Fruit fly (Drosophila melanogaster): ENCODE data around the gene CG14050.
A peak's percentile ranks its signal among the peaks of the same experiment; 100 is the strongest.

Gene CG14050

dm6 chrX:2325658-2326245 is at the start of gene CG14050:
Gene CG14050, minus strand, starts transcription at chrX:2326217.
- TF ChIP-seq CTCF (optimal IDR thresholded peaks at IDR 0.05) (no peak), CG8478 (optimal IDR thresholded peaks at IDR 0.05) (no peak)

- no peak for TF ChIP-seq CTCF (optimal IDR thresholded peaks at IDR 0.05)
- TF ChIP-seq CG8478 (optimal IDR thresholded peaks at IDR 0.05) = no peak
These were observed 40.2 kb upstream of the CG14050 start, which contains the start of gene CG2841 for dm6 chrX:2366171-2366570. Gene CG2841, minus strand, starts transcription at chrX:2366356.

DNA sequence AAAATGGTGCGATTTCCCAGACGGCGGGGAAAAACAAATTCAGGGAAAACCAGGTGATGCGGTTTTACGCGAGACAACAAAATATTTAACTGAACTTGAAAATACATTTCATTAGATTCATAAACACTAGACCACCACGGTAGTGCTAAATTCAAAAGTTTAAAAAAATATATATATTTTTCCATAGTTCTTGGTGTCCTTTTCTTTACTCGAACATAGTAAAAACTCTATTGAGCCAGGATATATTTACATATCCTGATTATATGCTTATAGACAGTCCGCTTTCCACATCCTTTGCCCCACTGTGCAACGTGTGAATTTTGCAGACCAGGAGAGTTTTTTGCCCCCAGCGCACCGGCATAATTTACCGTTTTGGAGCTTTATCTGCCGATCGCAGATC is 39.4 kb upstream of the CG14050 start:
- TF ChIP-seq CTCF (optimal IDR thresholded peaks at IDR 0.05) (no peak), CG8478 (optimal IDR thresholded peaks at IDR 0.05) (no peak)

- TF ChIP-seq CTCF (optimal IDR thresholded peaks at IDR 0.05) = no peak
- TF ChIP-seq CG8478 (optimal IDR thresholded peaks at IDR 0.05) = no peak
These were observed 37.7 kb upstream of the CG14050 start for dm6 chrX:2363733-2364132.

dm6 chrX:2362414-2362813 is 36.4 kb upstream of the CG14050 start:
- TF ChIP-seq CTCF (optimal IDR thresholded peaks at IDR 0.05) = no peak
- TF ChIP-seq CG8478 (optimal IDR thresholded peaks at IDR 0.05) = no peak

DNA sequence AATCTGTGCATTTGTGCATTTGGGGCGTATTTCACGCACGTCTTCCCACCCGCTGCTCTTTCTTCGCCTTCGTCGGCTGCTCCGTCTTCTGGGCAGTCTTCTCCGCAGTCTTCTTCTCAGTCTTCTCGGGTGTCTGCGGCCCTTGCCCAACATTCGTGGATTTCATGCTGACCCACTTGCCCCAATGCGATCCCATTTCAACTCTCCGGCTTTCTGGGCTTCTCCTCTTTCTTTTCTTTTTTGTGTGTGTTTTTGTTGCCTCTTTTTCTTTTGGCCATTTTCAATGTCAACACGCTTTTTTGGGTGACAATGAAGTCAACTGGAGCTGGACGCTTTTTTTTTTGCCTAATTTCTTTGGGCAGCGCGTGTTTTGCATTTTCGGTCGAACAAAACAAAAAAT is 35.0 kb upstream of the CG14050 start:
- TF ChIP-seq CG8478 (optimal IDR thresholded peaks at IDR 0.05) (no peak), CTCF (optimal IDR thresholded peaks at IDR 0.05) (no peak)

DNA sequence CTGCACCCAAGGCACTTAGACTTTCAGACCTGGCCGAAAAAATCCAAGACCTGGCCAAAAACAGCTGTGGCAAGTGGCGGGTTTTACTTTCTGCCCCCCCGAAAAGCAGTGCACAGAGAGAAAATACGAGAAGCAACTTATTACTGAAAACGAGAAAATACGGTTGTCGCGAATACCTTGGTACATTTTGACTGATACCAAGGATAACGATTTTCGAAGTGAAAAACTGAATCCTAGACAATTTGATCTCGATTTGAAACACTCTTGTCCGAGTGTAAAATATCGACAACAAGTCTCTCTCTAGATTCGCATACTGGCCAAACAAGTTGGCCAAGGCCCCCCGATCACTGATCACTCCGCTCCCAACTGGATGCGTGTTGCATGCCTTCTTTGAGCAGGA is 33.8 kb upstream of the CG14050 start:
- TF ChIP-seq CG8478 (optimal IDR thresholded peaks at IDR 0.05) (no peak), CTCF (optimal IDR thresholded peaks at IDR 0.05) (no peak)

- TF ChIP-seq CG8478 (optimal IDR thresholded peaks at IDR 0.05) (no peak), CTCF (optimal IDR thresholded peaks at IDR 0.05) (no peak)
These were observed 32.2 kb upstream of the CG14050 start for dm6 chrX:2358195-2358594.

DNA sequence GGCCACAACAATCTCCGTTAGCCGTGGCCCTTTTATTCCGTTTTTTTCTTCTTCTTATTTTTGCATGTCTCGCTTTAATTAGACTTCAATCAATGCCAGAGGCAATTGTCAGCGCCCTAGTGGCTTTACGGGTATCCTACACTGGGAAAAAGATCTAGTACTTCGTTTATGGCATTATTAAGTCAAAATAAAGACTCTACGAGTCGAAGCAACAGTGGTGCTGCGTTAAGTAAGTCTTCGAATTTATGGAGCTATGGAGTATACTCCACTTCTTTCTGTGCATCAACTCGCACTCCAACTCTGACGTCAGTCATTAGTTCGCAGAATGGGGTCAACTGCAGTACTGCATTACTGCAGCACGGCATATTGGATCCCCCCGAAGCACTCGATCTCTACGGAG is 30.4 kb upstream of the CG14050 start:
- TF ChIP-seq CG8478 (optimal IDR thresholded peaks at IDR 0.05) (no peak), CTCF (optimal IDR thresholded peaks at IDR 0.05) (no peak)

dm6 chrX:2355531-2355986 is 29.5 kb upstream of the CG14050 start:
- no peak for TF ChIP-seq CG8478 (optimal IDR thresholded peaks at IDR 0.05)
- no peak for TF ChIP-seq CTCF (optimal IDR thresholded peaks at IDR 0.05)

- no peak for TF ChIP-seq CG8478 (optimal IDR thresholded peaks at IDR 0.05)
- TF ChIP-seq CTCF (optimal IDR thresholded peaks at IDR 0.05) = no peak
These were observed 28.2 kb upstream of the CG14050 start for dm6 chrX:2354169-2354568.

DNA sequence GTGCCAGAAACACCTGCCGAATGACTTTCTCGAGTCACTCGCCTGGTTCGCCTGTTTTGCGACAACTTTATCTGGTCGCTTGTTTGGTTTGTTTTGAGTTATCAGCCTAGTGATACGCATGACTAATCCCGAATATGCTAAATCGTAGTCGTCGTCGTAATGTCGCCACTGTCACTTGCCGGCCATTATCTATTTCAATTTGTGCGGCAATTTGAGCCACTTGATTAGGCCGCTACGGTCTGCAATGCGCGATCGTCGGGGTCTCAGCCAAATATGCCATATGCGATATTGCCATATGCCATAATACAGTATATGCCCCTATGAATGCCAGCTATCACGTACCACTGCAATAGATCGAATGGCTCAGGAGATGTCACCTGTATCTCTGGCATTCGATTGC is 26.8 kb upstream of the CG14050 start:
- TF ChIP-seq CG8478 (optimal IDR thresholded peaks at IDR 0.05) (no peak), CTCF (optimal IDR thresholded peaks at IDR 0.05) (no peak)

dm6 chrX:2350228-2350564 is 24.2 kb upstream of the CG14050 start:
- TF ChIP-seq CTCF (optimal IDR thresholded peaks at IDR 0.05) = no peak
- TF ChIP-seq CG8478 (optimal IDR thresholded peaks at IDR 0.05) = no peak

DNA sequence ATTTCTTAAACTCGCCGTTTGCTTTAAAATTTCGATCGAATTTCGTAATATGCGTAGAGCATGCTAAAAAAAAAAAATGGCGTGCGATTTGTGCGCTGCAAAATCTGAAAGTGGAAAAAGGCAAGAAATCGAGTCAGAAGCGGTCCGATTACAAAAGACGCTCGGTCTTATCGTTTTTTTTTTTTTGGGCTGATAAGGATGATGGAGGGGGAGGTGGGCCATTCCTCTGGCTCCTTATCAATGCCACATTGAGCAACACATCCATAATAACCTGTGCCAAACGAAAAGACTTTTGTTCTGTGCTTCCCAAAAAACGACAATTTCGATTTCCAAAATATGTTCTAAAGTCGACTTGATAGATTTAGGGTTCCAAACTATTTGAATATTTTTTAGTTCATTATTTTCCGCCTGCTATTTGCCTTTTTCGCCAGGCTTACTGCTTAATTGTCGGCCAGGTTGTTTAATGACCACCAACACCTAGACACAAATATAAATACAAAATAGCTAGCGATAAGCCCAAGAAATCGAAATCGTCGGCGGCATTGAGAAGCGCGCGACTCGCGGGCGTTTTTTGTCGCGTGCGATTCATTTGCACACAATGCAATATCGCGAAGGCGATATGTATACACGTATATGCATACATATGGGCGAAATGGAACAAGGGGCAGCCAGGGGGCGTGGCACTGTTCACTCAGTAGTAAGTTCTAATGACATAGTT is 23.7 kb upstream of the CG14050 start:
- no peak for TF ChIP-seq CTCF (optimal IDR thresholded peaks at IDR 0.05)
- TF ChIP-seq CG8478 (optimal IDR thresholded peaks at IDR 0.05) = no peak

dm6 chrX:2344370-2344769 is 18.4 kb upstream of the CG14050 start, which contains the start of gene mRpL14:
Gene mRpL14, minus strand, starts transcription at chrX:2344649.
- TF ChIP-seq CG8478 (optimal IDR thresholded peaks at IDR 0.05) (no peak), CTCF (optimal IDR thresholded peaks at IDR 0.05) (no peak)

- TF ChIP-seq CG8478 (optimal IDR thresholded peaks at IDR 0.05) (no peak), CTCF (optimal IDR thresholded peaks at IDR 0.05) (peak; percentile 88 to 95)
These were observed 14.2 kb upstream of the CG14050 start for dm6 chrX:2340009-2340733.

All from S2 (cell line).